Fruit fly (Drosophila melanogaster): Measurements from ENCODE around the gene Imp.

Imp gene

dm6 chrX:10832369-10832768 is 8.3 kb upstream of the Imp start (continued):
- TF ChIP-seq oc (tag; optimal IDR thresholded peaks at IDR 0.05) (no peak), Stat92E (GFP tag; optimal IDR thresholded peaks at IDR 0.05) (no peak), CG31224 (GFP tag; IDR thresholded peaks at IDR 0.05) (no peak), CG18011 (GFP tag; optimal IDR thresholded peaks at IDR 0.05) (no peak), chif (GFP tag; optimal IDR thresholded peaks at IDR 0.05) (peak; percentile 21 to 74), ttk (GFP tag; IDR thresholded peaks at IDR 0.05) (no peak), ci (GFP tag; IDR thresholded peaks at IDR 0.05) (peak; percentile 77), shn (GFP tag; optimal IDR thresholded peaks at IDR 0.05) (peak; percentile 47), CG1024 (GFP tag; IDR thresholded peaks at IDR 0.05) (peak; percentile 65), cad (GFP tag; optimal IDR thresholded peaks at IDR 0.05) (no peak), az2 (GFP tag; optimal IDR thresholded peaks at IDR 0.05) (peak; percentile 69), Drgx (GFP tag; IDR thresholded peaks at IDR 0.05) (no peak), ken (GFP tag; IDR thresholded peaks at IDR 0.05) (peak; percentile 76), Antp (GFP tag; optimal IDR thresholded peaks at IDR 0.05) (peak; percentile 63), onecut (GFP tag; IDR thresholded peaks at IDR 0.05) (peak; percentile 55), sisA (GFP tag; IDR thresholded peaks at IDR 0.05) (peak; percentile 67), sens (GFP tag) (peak; percentile 83), Oaz (GFP tag; IDR thresholded peaks at IDR 0.05) (0 out of 2 replicates have a peak, but pooled peaks have one; percentile 24), CG8924 (tag; optimal IDR thresholded peaks at IDR 0.05) (no peak), slou (GFP tag; optimal IDR thresholded peaks at IDR 0.05) (peak; percentile 37), CG6854 (GFP tag; optimal IDR thresholded peaks at IDR 0.05) (no peak), CG14667 (GFP tag; IDR thresholded peaks at IDR 0.05) (no peak), Fer1 (GFP tag; optimal IDR thresholded peaks at IDR 0.05) (peak; percentile 49), dimm (GFP tag; IDR thresholded peaks at IDR 0.05) (no peak), NFAT (GFP tag; IDR thresholded peaks at IDR 0.05) (peak; percentile 87), CG10543 (GFP tag; optimal IDR thresholded peaks at IDR 0.05) (peak; percentile 22), CG15601 (tag; optimal IDR thresholded peaks at IDR 0.05) (peak; percentile 53)

- TF ChIP-seq CG15073 (GFP tag; optimal IDR thresholded peaks at IDR 0.05): no peak
- TF ChIP-seq bowl (GFP tag; IDR thresholded peaks at IDR 0.05): no peak
- no peak for TF ChIP-seq nom (GFP tag; optimal IDR thresholded peaks at IDR 0.05)
- no peak for TF ChIP-seq jumu (GFP tag; optimal IDR thresholded peaks at IDR 0.05)
- TF ChIP-seq CG31224 (GFP tag; IDR thresholded peaks at IDR 0.05): no peak
- TF ChIP-seq lmd (GFP tag; IDR thresholded peaks at IDR 0.05): no peak
- TF ChIP-seq Doc3 (GFP tag; IDR thresholded peaks at IDR 0.05; ENCODE audit: partially characterized antibody): no peak
- no peak for TF ChIP-seq ftz-f1 (GFP tag; optimal IDR thresholded peaks at IDR 0.05)
- no peak for TF ChIP-seq Lhr (GFP tag; optimal IDR thresholded peaks at IDR 0.05)
- no peak for TF ChIP-seq CG18476 (GFP tag; optimal IDR thresholded peaks at IDR 0.05)
- TF ChIP-seq CG32532 (GFP tag; IDR thresholded peaks at IDR 0.05): no peak
- TF ChIP-seq da (GFP tag; optimal IDR thresholded peaks at IDR 0.05): no peak
- TF ChIP-seq pita (GFP tag; optimal IDR thresholded peaks at IDR 0.05): no peak
These were observed 3.2 kb upstream of the Imp start for dm6 chrX:10827301-10827700.

- peak; percentile 12 for TF ChIP-seq bcd (GFP tag; optimal IDR thresholded peaks at IDR 0.05)
- no peak for TF ChIP-seq sr (GFP tag; IDR thresholded peaks at IDR 0.05)
- no peak for TF ChIP-seq danr (GFP tag; IDR thresholded peaks at IDR 0.05)
- TF ChIP-seq CG34376 (GFP tag; optimal IDR thresholded peaks at IDR 0.05): no peak
- peak; percentile 73 for TF ChIP-seq row (GFP tag; IDR thresholded peaks at IDR 0.05)
- TF ChIP-seq CG31365 (tag; optimal IDR thresholded peaks at IDR 0.05): no peak
- TF ChIP-seq CG2875 (GFP tag; optimal IDR thresholded peaks at IDR 0.05): peak; percentile 28
- TF ChIP-seq Six4 (GFP tag; optimal IDR thresholded peaks at IDR 0.05): peak; percentile 37
- no peak for TF ChIP-seq Ptx1 (GFP tag; IDR thresholded peaks at IDR 0.05)
- no peak for TF ChIP-seq CG7928 (GFP tag; optimal IDR thresholded peaks at IDR 0.05)
- no peak for TF ChIP-seq Kr (GFP tag; optimal IDR thresholded peaks at IDR 0.05)
- peak; percentile 39 for TF ChIP-seq CG4820 (GFP tag; optimal IDR thresholded peaks at IDR 0.05)
These were observed 1.5 kb upstream of the Imp start for dm6 chrX:10825349-10826129.
